Fruit fly (Drosophila melanogaster) whole organism, wandering third instar larva: Measurements from ENCODE around the gene CG33271.

Experiments used
- Abd-B ChIP-seq: fragments of >200 bp; optimal IDR thresholded peaks from 2 replicates; lab custom pipeline; 2017; ENCODE audit warnings: missing biosample characterization, missing genetic modification characterization
- CG32264 ChIP-seq: fragments of 200-800 bp; sonication (Bioruptor generic); optimal IDR thresholded peaks from 2 replicates; lab custom pipeline; 2016; ENCODE audit warnings: missing biosample characterization, missing genetic modification characterization
- CG9705 ChIP-seq: fragments of 200-800 bp; sonication (Bioruptor generic); optimal IDR thresholded peaks from 2 replicates; lab custom pipeline; 2018; ENCODE audit warnings: missing biosample characterization, mild to moderate bottlenecking, missing genetic modification characterization
- Dfd ChIP-seq: fragments of >200 bp; optimal IDR thresholded peaks from 2 replicates; lab custom pipeline; 2017; ENCODE audit warnings: missing biosample characterization, missing genetic modification characterization
- Dif ChIP-seq: fragments of 200-275, 200-300 bp; sonication (Bioruptor generic); optimal IDR thresholded peaks from 2 replicates; lab custom pipeline; 2018; ENCODE audit warnings: missing biosample characterization, missing genetic modification characterization; ENCODE audit not compliant: partially characterized antibody
- HLH106 ChIP-seq: fragments of 200-800 bp; optimal IDR thresholded peaks from 3 replicates; lab custom pipeline; 2019; ENCODE audit warnings: missing biosample characterization, mild to moderate bottlenecking, missing genetic modification characterization, moderate library complexity
- Hnf4 ChIP-seq: fragments of 200-800 bp; sonication (Bioruptor generic); optimal IDR thresholded peaks from 2 replicates; lab custom pipeline; 2016; ENCODE audit warnings: missing biosample characterization, mild to moderate bottlenecking, missing genetic modification characterization
- Hr78 ChIP-seq: fragments of >200 bp; optimal IDR thresholded peaks from 2 replicates; lab custom pipeline; 2017; ENCODE audit warnings: missing biosample characterization, missing genetic modification characterization
- Hr83 ChIP-seq: fragments of 200-300 bp; sonication (Bioruptor generic); optimal IDR thresholded peaks from 2 replicates; lab custom pipeline; 2016; ENCODE audit warnings: missing biosample characterization, mild to moderate bottlenecking, missing genetic modification characterization, moderate library complexity; ENCODE audit not compliant: poor library complexity, severe bottlenecking
- Jra ChIP-seq: sonication (Bioruptor generic); optimal IDR thresholded peaks from 2 replicates; lab custom pipeline; 2016; ENCODE audit warnings: missing biosample characterization, missing genetic modification characterization
- Mio ChIP-seq: sonication (Bioruptor generic); optimal IDR thresholded peaks from 2 replicates; lab custom pipeline; 2016; ENCODE audit warnings: missing biosample characterization, missing genetic modification characterization
- Myc ChIP-seq: fragments of >200 bp; optimal IDR thresholded peaks from 2 replicates; lab custom pipeline; 2017
- N ChIP-seq: fragments of >200 bp; optimal IDR thresholded peaks from 2 replicates; lab custom pipeline; 2018; ENCODE audit warnings: missing biosample characterization, missing external identifiers, missing genetic modification characterization
- OdsH ChIP-seq: fragments of 200-800 bp; sonication (Bioruptor generic); optimal IDR thresholded peaks from 2 replicates; lab custom pipeline; 2016; ENCODE audit warnings: missing biosample characterization, mild to moderate bottlenecking, missing genetic modification characterization
- Rel ChIP-seq, 2 experiments: fragments of 200-800 bp; sonication (Bioruptor generic) in 1 of 2; optimal IDR thresholded peaks; 2 replicates in 1 of 2; 3 replicates in 1 of 2; lab custom pipeline; 2016 to 2019; ENCODE audit warnings: mild to moderate bottlenecking in 2 of 2, missing biosample characterization in 2 of 2, missing genetic modification characterization in 2 of 2, moderate library complexity in 1 of 2
- Sp1 ChIP-seq: fragments of 200-800 bp; sonication (Bioruptor generic); optimal IDR thresholded peaks from 3 replicates; lab custom pipeline; 2019; ENCODE audit warnings: missing biosample characterization, mild to moderate bottlenecking, missing genetic modification characterization, moderate library complexity
- Vsx2 ChIP-seq: fragments of 200-300, 225-300 bp; sonication (Bioruptor generic); optimal IDR thresholded peaks from 2 replicates; lab custom pipeline; 2018; ENCODE audit warnings: missing biosample characterization, missing genetic modification characterization; ENCODE audit not compliant: partially characterized antibody
- br ChIP-seq: fragments of 200-800 bp; sonication (Bioruptor generic); optimal IDR thresholded peaks from 2 replicates; lab custom pipeline; 2016; ENCODE audit warnings: missing biosample characterization, missing genetic modification characterization
- brk ChIP-seq: fragments of 200-800 bp; sonication (Bioruptor generic); optimal IDR thresholded peaks from 2 replicates; lab custom pipeline; 2016; ENCODE audit warnings: missing biosample characterization, mild to moderate bottlenecking, missing genetic modification characterization
- dl ChIP-seq, 2 experiments: fragments of 175-275, 200-275 bp in 1 of 2; fragments of 200-275 bp in 1 of 2; sonication (Bioruptor generic); optimal IDR thresholded peaks; lab custom pipeline; 2018; ENCODE audit warnings: mild to moderate bottlenecking in 2 of 2, missing biosample characterization in 2 of 2, missing genetic modification characterization in 2 of 2, moderate library complexity in 2 of 2; ENCODE audit not compliant: partially characterized antibody in 2 of 2, insufficient read depth in 1 of 2
- dmrt93B ChIP-seq: fragments of 200-800 bp; sonication (Bioruptor generic); optimal IDR thresholded peaks from 2 replicates; lab custom pipeline; 2018; ENCODE audit warnings: missing biosample characterization, mild to moderate bottlenecking, missing genetic modification characterization
- dsf ChIP-seq: sonication (Bioruptor generic); optimal IDR thresholded peaks from 2 replicates; lab custom pipeline; 2016; ENCODE audit warnings: missing biosample characterization, missing genetic modification characterization, borderline replicate concordance
- ey ChIP-seq: fragments of 200-800 bp; sonication (Bioruptor generic); optimal IDR thresholded peaks from 2 replicates; lab custom pipeline; 2016; ENCODE audit warnings: missing biosample characterization, missing genetic modification characterization
- foxo ChIP-seq, 2 experiments: fragments of 200-800 bp; sonication (Bioruptor generic); optimal IDR thresholded peaks; 2 replicates in 1 of 2; 3 replicates in 1 of 2; lab custom pipeline; 2016 to 2017; ENCODE audit warnings: missing biosample characterization in 2 of 2, missing genetic modification characterization in 2 of 2
- fru ChIP-seq: fragments of 200-800 bp; sonication (Bioruptor generic); optimal IDR thresholded peaks from 3 replicates; lab custom pipeline; 2016; ENCODE audit warnings: missing biosample characterization, mild to moderate bottlenecking, missing genetic modification characterization
- jim ChIP-seq: fragments of 175-275, 200-325 bp; sonication (Bioruptor generic); optimal IDR thresholded peaks from 2 replicates; lab custom pipeline; 2016; ENCODE audit warnings: missing biosample characterization, mild to moderate bottlenecking, missing genetic modification characterization
- lola ChIP-seq: fragments of >200 bp; optimal IDR thresholded peaks from 2 replicates; lab custom pipeline; 2017; ENCODE audit warnings: missing biosample characterization, missing genetic modification characterization
- pan ChIP-seq: fragments of >200 bp; optimal IDR thresholded peaks from 2 replicates; lab custom pipeline; 2017
- psq ChIP-seq: fragments of 200-800 bp; sonication (Bioruptor generic); optimal IDR thresholded peaks from 3 replicates; lab custom pipeline; 2017; ENCODE audit warnings: missing biosample characterization, mild to moderate bottlenecking, missing genetic modification characterization, moderate library complexity
- rgr ChIP-seq: fragments of 200-800 bp; sonication (Bioruptor generic); optimal IDR thresholded peaks from 3 replicates; lab custom pipeline; 2016; ENCODE audit warnings: missing biosample characterization, mild to moderate bottlenecking, missing genetic modification characterization
- sage ChIP-seq: fragments of 200-800 bp; sonication (Bioruptor generic); optimal IDR thresholded peaks from 2 replicates; lab custom pipeline; 2016; ENCODE audit warnings: missing biosample characterization, mild to moderate bottlenecking, missing genetic modification characterization
- sv ChIP-seq: fragments of 200-800 bp; sonication (Bioruptor generic); optimal IDR thresholded peaks from 3 replicates; lab custom pipeline; 2016; ENCODE audit warnings: missing biosample characterization, missing genetic modification characterization
- tai ChIP-seq: sonication (Bioruptor generic); optimal IDR thresholded peaks from 2 replicates; lab custom pipeline; 2016; ENCODE audit warnings: missing biosample characterization, missing genetic modification characterization
- usp ChIP-seq: fragments of >200 bp; optimal IDR thresholded peaks from 2 replicates; lab custom pipeline; 2017; ENCODE audit warnings: missing biosample characterization, missing genetic modification characterization

Gene CG33271

dm6 chr3L:11560885-11561284 lies 16.4 kb downstream of the CG33271 start:
- TF ChIP-seq dmrt93B (no peak), Rel (GFP tag; optimal IDR thresholded peaks at IDR 0.05; lab: Kevin White, UChicago) (no peak), Rel (tag; optimal IDR thresholded peaks at IDR 0.05; lab: Kevin White, UChicago) (peak; percentile 53), psq (GFP tag; lab: Kevin White, UChicago) (peak; percentile 89), dl (GFP tag; optimal IDR thresholded peaks at IDR 0.05; lab: Kevin White, UChicago; ENCODE audit: insufficient read depth in 1 of 2, partially characterized antibody in 2 of 2) (no peak)

dm6 chr3L:11557209-11557608 lies 20.1 kb downstream of the CG33271 start:
- TF ChIP-seq CG32264 (no peak), psq (GFP tag; lab: Kevin White, UChicago) (no peak), sv (GFP tag; lab: Kevin White, UChicago) (no peak), Sp1 (no peak), brk (GFP tag; lab: Kevin White, UChicago) (no peak), Hnf4 (GFP tag; lab: Kevin White, UChicago) (no peak), rgr (GFP tag; lab: Kevin White, UChicago) (no peak), HLH106 (no peak), dsf (GFP tag; lab: Kevin White, UChicago) (no peak), Vsx2 (GFP tag; lab: Kevin White, UChicago) (no peak)

dm6 chr3L:11556637-11557036 lies 20.7 kb downstream of the CG33271 start:
- TF ChIP-seq brk (GFP tag; lab: Kevin White, UChicago) = no peak
- peak; percentile 17 for TF ChIP-seq sv (GFP tag; lab: Kevin White, UChicago)
- peak; percentile 15 for TF ChIP-seq fru

- no peak for TF ChIP-seq usp (GFP tag; lab: Kevin White, UChicago)
- TF ChIP-seq Dif (GFP tag; lab: Kevin White, UChicago) = no peak
- TF ChIP-seq Abd-B (GFP tag; lab: Kevin White, UChicago) = no peak
- TF ChIP-seq sv (GFP tag; lab: Kevin White, UChicago) = peak; percentile 57
- TF ChIP-seq Dfd (GFP tag; lab: Kevin White, UChicago) = peak; percentile 89
These were observed 21.4 kb downstream of the CG33271 start for dm6 chr3L:11555662-11556460.

dm6 chr3L:11554796-11555195 lies 22.5 kb downstream of the CG33271 start:
- TF ChIP-seq dmrt93B (no peak), fru (no peak), rgr (GFP tag; lab: Kevin White, UChicago) (no peak), Hr78 (GFP tag; lab: Kevin White, UChicago) (no peak), jim (no peak), Myc (lab: Kevin White, UChicago) (no peak), dsf (GFP tag; lab: Kevin White, UChicago) (no peak), CG9705 (GFP tag; lab: Kevin White, UChicago) (no peak), Vsx2 (GFP tag; lab: Kevin White, UChicago) (no peak), sage (GFP tag; lab: Kevin White, UChicago) (no peak), Dif (GFP tag; lab: Kevin White, UChicago) (no peak)

- TF ChIP-seq ey (GFP tag; lab: Kevin White, UChicago) (peak; percentile 54), rgr (GFP tag; lab: Kevin White, UChicago) (peak; percentile 44), Abd-B (GFP tag; lab: Kevin White, UChicago) (no peak), Vsx2 (GFP tag; lab: Kevin White, UChicago) (no peak), Hr83 (GFP tag; lab: Kevin White, UChicago) (no peak), Dfd (GFP tag; lab: Kevin White, UChicago) (no peak), Jra (no peak), br (peak; percentile 45), CG9705 (GFP tag; lab: Kevin White, UChicago) (no peak), Hnf4 (GFP tag; lab: Kevin White, UChicago) (peak; percentile 47), Mio (GFP tag; lab: Kevin White, UChicago) (no peak), HLH106 (peak; percentile 57), Dif (GFP tag; lab: Kevin White, UChicago) (no peak), lola (GFP tag; lab: Kevin White, UChicago) (no peak), fru (peak; percentile 47), Myc (lab: Kevin White, UChicago) (no peak), psq (GFP tag; lab: Kevin White, UChicago) (peak; percentile 60), dl (GFP tag; optimal IDR thresholded peaks at IDR 0.05; lab: Kevin White, UChicago; ENCODE audit: insufficient read depth in 1 of 2, partially characterized antibody in 2 of 2) (no peak), pan (lab: Kevin White, UChicago) (no peak), OdsH (GFP tag; lab: Kevin White, UChicago) (peak; percentile 55), jim (no peak), foxo (GFP tag; optimal IDR thresholded peaks at IDR 0.05; lab: Kevin White, UChicago) (peak in 1 of 2 experiments; percentile 60), dmrt93B (no peak), tai (GFP tag; lab: Kevin White, UChicago) (no peak), N (GFP tag; lab: Kevin White, UChicago) (no peak), brk (GFP tag; lab: Kevin White, UChicago) (peak; percentile 11), sv (GFP tag; lab: Kevin White, UChicago) (peak; percentile 72)
These were observed 23.0 kb downstream of the CG33271 start for dm6 chr3L:11554338-11554737.
